Fruit fly (Drosophila melanogaster): ENCODE data around the gene geko.
A peak's percentile ranks its signal among the peaks of the same experiment; 100 is the strongest.

geko gene

DNA sequence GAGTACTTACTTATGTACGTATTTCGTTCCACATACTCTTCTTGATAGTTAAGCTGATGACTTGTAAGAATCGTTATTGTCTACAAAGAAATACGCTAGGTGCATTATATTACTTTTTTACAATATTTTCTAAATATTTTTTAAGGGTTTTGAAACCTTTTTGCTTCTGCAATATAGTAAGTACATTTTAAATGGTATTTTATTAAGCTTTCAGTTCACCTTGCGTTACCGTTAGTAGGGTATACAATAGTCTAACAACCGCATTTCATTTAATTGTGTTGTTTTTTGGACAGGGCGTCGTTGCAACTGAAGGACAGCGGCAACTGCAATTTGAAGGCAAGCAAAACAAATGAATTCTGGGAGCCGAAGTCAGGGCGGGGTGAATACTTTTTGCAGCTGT lies 2.0 kb upstream of the geko start:
- TF ChIP-seq CTCF (optimal IDR thresholded peaks at IDR 0.05) (no peak), CG8478 (optimal IDR thresholded peaks at IDR 0.05) (no peak)

DNA sequence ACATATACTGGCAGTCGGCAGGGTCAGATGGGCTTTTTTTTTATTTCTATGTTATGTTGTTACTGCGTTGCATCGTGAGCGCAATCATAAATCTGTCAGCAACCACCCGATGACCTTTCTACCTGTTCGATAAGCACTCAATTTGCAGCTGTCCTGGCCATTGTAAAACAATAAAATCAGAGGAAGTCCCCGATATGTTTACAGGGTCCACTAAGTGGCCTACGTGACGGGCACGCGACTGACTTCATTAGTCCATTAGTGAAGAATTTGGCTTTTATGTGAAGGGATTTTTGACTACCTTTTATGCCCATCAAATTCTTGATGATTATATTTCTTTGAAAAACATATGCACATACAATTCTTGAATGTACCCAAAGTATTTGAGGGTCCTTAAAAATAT lies 922 bp upstream of the geko start:
- no peak for TF ChIP-seq CTCF (optimal IDR thresholded peaks at IDR 0.05)

DNA sequence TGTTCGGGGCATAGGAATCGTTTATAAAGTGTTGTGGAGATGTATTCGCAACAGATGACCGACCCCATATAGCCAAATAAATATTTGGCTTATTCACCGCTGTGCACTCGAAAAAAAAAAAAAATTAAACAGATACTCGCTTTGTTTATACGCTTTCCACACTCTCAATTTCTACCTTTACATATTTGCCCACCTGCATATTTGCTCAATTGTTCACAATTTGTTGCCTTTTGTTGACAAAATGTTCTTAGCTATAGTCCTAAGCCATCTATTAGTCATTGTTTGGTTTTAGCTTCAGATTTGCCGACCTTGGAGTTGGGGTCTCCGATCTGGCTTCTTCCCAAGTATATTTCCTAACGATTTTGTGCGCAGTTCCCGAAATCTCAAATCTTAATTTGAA lies 3.8 kb downstream of the geko start:
- TF ChIP-seq CTCF (optimal IDR thresholded peaks at IDR 0.05) (no peak), CG8478 (optimal IDR thresholded peaks at IDR 0.05) (no peak)

DNA sequence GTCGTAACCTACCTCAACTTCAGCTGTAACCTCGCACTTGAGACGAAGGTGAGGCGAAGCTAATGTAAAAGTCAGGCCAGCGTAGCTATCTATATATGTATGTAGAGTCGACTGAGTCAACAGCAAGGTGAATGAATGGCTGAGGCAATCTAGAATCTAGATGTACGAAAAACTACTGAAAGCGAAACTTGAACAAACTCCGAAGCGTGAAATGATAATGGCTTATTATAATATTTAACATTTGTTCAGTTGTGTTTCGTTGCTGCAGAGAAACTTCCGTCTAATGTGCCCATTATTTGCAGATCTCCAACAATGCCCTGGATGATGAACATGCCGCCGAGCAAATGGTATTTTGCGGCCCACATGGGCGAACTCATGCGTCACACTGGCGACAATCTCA lies 5.4 kb downstream of the geko start:
- no peak for TF ChIP-seq CG8478 (optimal IDR thresholded peaks at IDR 0.05)
- no peak for TF ChIP-seq CTCF (optimal IDR thresholded peaks at IDR 0.05)

DNA sequence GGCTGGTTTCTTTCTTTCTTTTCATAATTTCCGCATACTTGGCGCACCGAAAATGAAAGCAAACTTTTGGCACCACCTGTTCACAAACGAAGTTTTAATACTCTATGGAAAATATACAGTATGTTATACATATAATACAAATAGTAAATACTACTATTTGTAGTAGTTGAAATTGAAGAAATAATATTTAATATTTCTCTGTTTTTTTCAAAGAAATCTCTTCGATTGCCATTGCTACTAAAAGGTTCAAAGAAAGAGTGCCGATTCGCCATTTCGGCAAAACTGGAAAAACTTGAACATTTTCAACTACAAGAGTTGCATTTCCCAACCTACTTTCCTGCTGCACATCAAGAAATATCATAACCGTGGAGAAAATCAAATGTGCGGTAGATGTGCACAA lies 7.6 kb downstream of the geko start:
- TF ChIP-seq CTCF (optimal IDR thresholded peaks at IDR 0.05) = no peak
- no peak for TF ChIP-seq CG8478 (optimal IDR thresholded peaks at IDR 0.05)

DNA sequence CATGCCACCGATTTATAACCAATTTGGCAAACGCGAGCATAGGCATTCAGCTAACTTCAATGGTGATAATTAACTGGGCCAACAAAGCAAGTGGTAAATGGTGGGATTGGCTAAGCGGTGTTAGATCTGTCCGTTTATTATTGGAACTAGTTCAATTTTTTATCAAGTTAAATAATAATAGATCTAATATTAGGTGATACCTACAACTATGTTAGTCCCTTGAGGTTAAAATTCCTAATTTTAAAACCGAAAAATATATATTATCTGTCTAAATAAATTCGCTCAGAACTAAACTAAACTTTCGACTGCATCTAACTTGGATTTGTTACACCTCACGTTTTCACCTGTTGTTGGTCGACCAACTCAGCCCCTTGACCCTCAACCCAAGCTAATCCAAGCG lies 8.4 kb downstream of the geko start:
- no peak for TF ChIP-seq CG8478 (optimal IDR thresholded peaks at IDR 0.05)
- no peak for TF ChIP-seq CTCF (optimal IDR thresholded peaks at IDR 0.05)

DNA sequence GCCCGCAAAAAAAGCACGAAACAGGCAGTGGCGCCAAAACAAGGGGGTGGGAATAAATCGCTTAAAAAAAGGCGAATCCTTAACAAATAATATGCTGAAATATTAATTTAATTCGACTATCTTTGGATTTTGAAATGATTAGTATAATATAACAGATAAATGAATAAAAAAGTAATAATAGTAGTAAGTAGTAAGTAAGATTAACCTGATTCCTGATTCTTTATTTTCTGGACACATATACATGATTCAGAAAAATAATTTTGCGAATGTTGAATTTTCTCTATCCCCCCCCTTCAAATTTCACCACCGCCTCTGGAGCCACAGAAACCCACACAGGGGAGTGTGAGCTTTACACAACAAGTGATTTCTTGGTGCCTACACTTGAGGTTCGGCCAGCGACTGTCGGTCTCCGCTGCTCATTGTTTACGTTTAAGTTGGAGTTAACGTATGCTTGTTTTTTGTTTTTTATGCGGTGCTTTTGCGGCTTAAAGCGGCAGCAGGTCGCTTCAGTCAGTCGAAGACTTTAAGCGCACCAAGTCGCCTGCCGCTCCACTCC lies 9.3 kb downstream of the geko start, which contains the start of gene CG7330:
CG7330 (plus strand) TSS at position 506 of the 556 bp plus-strand sequence.
- no peak for TF ChIP-seq CG8478 (optimal IDR thresholded peaks at IDR 0.05)
- no peak for TF ChIP-seq CTCF (optimal IDR thresholded peaks at IDR 0.05)

DNA sequence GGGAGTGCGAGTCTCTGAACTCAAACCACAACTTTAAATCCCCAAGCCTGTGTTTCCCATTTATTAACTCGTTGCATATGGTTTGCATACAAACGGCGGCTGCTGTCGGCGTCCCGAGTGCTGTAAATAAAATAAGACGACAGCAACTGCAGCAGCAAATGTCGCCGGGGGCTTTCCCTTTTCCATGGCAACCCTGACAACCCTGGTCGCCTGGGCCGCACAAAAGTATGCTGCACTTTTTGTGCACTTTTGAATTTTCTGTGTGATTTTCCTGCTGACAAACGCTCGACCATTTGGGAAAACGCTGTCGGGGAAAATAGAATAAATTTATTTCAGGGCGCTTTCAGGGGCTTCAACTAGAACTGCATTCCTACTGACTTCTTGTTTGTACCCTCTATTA lies 14.9 kb downstream of the geko start:
- TF ChIP-seq CTCF (optimal IDR thresholded peaks at IDR 0.05) = peak in 1 of 2 experiments; percentile 37
- no peak for TF ChIP-seq CG8478 (optimal IDR thresholded peaks at IDR 0.05)

DNA sequence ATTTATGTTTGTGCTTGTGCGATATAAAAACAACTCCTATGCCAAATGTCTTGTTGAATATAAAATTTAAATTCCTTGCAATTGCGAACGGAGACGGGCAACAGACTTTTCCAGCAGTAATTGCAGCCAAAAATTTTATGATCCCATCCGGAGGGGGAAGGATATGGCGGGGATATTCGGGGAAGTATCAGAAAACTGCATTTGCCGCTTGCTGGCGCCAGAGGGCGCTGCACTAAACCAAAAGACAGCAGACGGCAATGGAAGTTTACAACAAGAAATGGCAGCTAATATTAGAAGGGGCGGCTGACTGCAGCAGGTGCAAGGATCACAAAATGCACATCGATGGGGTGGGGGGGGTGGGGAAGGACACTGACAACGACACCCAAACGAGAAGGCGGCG lies 22.0 kb downstream of the geko start:
- peak; percentile 65 to 80 for TF ChIP-seq CTCF (optimal IDR thresholded peaks at IDR 0.05)
- no peak for TF ChIP-seq CG8478 (optimal IDR thresholded peaks at IDR 0.05)

DNA sequence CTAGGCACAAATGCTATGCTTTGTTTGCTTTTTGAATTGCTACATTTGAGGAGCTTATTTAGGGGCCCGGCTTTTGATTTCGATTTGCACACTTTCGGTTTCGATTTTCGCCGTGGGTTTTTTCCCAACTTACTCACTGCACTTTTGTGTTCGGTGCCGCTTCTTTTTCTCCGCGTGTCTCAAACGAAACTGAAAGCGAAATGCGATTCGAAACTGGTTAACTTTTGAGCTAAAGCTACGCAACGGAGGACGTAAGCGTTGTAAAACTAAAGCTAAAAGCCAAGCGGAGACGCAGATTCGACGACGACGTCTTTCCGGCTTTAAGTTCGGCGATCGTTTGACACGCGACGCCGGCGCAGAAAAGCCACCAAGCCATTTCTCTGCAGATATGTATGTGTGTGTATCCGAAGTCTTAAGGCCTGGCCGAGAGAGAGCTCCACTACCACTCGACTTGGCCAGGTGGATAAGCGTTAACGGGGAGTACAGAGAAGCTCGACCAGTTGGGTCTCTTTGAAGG lies 23.0 kb downstream of the geko start, which contains the start of gene CG13699:
CG13699 (minus strand) TSS at position 349 of the 517 bp plus-strand sequence.
- TF ChIP-seq CG8478 (optimal IDR thresholded peaks at IDR 0.05) (no peak), CTCF (optimal IDR thresholded peaks at IDR 0.05) (no peak)

DNA sequence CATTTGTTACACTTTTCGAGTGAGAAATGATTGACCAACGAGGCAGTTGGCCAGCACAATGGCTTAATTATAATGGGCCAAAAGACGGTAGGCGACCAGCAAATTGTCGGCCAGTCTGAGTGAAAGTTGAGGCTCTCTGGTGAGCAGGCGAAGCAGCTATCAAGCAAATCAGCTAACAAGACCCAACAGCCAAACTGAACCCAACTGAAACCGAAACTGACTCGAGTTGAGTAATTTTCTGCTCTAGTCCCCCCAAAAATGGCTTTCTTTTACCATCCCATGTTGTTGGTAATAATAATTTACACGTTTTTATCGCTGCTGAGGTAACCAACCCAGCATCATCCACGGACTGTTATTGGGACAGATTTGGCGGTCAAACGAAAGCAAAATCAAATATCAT lies 23.9 kb downstream of the geko start:
- TF ChIP-seq CG8478 (optimal IDR thresholded peaks at IDR 0.05) (no peak), CTCF (optimal IDR thresholded peaks at IDR 0.05) (no peak)

DNA sequence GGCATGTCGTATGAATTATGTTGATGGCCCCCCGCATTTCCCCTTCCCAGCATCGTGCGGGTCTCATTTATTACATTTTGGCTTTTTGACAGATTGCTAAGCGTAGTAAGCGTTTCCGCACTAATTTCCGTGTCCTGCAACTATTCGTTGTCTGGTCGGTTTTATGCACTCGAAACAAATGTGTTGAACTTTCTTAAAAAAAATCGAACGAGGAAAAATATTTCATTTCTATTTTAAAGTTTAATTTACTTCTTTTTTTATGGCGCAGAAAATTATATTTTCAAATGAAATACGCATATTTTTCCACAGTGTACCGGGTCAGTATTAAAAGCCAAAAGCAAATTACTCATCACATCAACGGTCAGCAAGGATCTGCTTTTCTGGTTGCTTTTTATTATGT lies 25.6 kb downstream of the geko start:
- TF ChIP-seq CG8478 (optimal IDR thresholded peaks at IDR 0.05) (no peak), CTCF (optimal IDR thresholded peaks at IDR 0.05) (no peak)

DNA sequence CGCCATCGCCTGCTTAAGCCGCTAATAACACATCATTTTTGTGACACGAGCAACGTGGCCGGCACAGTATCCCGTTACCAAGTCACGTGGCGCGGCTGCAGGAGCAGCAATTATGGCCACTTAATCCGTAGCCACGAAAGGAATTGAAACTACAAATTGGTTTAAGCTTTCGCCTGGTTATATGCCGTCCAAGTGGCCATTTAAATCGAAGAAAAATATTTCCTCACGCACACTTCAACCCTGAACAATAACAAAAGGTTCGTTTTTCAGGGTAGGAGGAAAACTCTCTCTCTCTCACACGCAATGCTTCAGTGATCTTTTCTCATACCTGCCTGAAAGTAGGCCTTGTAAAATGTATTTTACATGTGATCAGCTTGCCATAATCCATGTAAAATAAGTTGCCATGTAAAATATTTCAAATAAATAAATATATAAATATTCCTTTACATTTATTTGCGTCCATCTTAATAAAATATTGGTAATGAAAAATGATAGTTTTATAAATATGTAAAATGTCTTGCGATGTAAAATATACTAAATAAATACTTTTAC lies 27.9 kb downstream of the geko start:
- TF ChIP-seq CTCF (optimal IDR thresholded peaks at IDR 0.05) = peak; percentile 48 to 55
- TF ChIP-seq CG8478 (optimal IDR thresholded peaks at IDR 0.05) = no peak

DNA sequence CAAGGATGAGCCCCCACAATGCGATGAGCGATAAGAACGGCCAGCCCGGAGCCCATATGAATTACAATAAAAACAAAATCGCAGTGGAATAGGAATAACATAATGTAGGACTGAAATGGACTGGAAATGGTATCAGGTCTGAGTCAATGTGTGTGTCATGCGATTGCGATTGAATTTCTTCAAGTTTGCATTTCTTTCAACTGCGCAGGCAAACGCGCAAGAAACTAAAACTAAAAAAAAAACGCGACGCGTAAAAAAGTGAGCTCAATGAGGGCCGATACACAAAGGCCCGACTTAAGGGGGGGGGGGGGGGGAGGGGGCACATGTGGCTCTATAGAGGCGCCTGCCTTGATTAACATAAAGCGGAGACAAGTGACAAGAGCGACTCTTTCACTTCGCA lies 31.9 kb downstream of the geko start:
- TF ChIP-seq CG8478 (optimal IDR thresholded peaks at IDR 0.05) (no peak), CTCF (optimal IDR thresholded peaks at IDR 0.05) (no peak)

DNA sequence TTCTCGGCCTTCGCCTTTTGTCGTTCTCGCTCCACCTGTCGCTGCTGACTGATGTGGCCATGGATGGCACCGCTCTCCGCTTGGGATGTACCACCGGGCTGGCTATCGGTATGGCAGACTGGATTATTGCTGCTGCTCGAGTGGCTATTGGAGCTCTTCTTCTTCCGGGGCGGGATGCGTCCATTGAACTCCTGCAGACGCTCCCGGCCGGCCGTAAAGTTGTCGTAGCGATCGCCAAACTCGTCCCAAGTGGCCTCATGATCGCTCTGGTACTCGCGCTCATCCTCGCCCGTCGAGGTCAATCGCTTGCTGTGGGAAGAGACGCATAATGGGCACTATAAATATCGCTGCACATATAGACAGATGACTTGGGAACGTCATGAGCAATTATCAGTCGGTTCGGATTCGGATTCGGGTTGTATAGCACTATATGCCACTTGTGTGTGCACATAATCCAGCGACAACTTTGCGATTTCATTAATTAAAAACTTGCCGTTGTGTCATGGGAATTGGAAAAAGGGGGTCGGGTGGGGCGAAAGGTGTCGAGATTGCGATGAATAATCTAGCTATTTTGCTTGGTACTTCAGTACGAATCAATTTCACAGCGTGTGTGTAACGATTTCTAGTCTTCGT lies 33.0 kb downstream of the geko start:
- TF ChIP-seq CTCF (optimal IDR thresholded peaks at IDR 0.05) (no peak), CG8478 (optimal IDR thresholded peaks at IDR 0.05) (no peak)

DNA sequence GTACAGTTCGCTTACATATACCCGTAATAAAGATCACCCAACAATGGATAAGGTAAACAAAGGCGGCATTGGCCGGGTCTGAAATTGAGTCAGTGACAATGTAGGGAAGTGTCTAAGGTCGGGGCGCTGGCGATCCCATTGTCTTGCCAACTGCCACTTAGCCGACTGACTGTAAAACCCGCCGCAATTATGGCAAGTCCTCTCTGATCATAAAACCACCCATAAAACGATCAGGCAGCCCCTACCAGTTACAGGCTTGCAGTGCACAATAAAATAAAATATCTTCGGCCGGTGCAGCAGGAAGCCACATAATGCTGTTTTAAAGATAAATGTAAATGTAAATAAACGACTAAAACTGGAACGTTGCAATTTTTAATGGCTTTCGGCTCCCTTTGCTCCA lies 34.5 kb downstream of the geko start:
- TF ChIP-seq CTCF (optimal IDR thresholded peaks at IDR 0.05) (no peak), CG8478 (optimal IDR thresholded peaks at IDR 0.05) (no peak)
